Worm (Caenorhabditis elegans) whole organism, L3 larva: ENCODE data around the gene oatr-1.
A peak's percentile ranks its signal among the peaks of the same experiment; 100 is the strongest.

Experiments used
- R02D3.7 ChIP-seq: fragments of 150-350 bp; optimal IDR thresholded peaks from 2 replicates; lab custom pipeline; 2014; ENCODE audit warnings: missing biosample characterization, missing genetic modification characterization
- aly-2 ChIP-seq: fragments of 150-350 bp; optimal IDR thresholded peaks from 2 replicates; lab custom pipeline; 2014; ENCODE audit warnings: missing biosample characterization, missing genetic modification characterization
- ceh-16 ChIP-seq: sonication (generic microtip); optimal IDR thresholded peaks from 2 replicates; lab custom pipeline; 2017; ENCODE audit warnings: missing biosample characterization, missing genetic modification characterization
- ceh-28 ChIP-seq: fragments of 150-350 bp; optimal IDR thresholded peaks from 2 replicates; lab custom pipeline; 2014; ENCODE audit warnings: missing biosample characterization, missing genetic modification reagents, missing genetic modification characterization
- ceh-82 ChIP-seq: fragments of 150-350 bp; optimal IDR thresholded peaks from 2 replicates; lab custom pipeline; 2014; ENCODE audit warnings: missing biosample characterization, missing genetic modification characterization
- ceh-9 ChIP-seq: sonication (generic microtip); optimal IDR thresholded peaks from 2 replicates; lab custom pipeline; 2018; ENCODE audit warnings: missing biosample characterization, missing genetic modification characterization
- daf-12 ChIP-seq: fragments of 150-350 bp; optimal IDR thresholded peaks from 2 replicates; lab custom pipeline; 2014; ENCODE audit warnings: missing biosample characterization, missing genetic modification reagents, missing genetic modification characterization
- egl-5 ChIP-seq: fragments of 150-350 bp; optimal IDR thresholded peaks from 2 replicates; lab custom pipeline; 2017; ENCODE audit warnings: missing biosample characterization, missing genetic modification reagents, missing genetic modification characterization, inconsistent platforms
- elt-2 ChIP-seq: sonication (generic microtip); optimal IDR thresholded peaks from 2 replicates; lab custom pipeline; 2016; ENCODE audit warnings: missing genetic modification reagents, mild to moderate bottlenecking, missing genetic modification characterization, missing compliant biosample characterization
- eor-1 ChIP-seq, 2 experiments: fragments of 150-350 bp; optimal IDR thresholded peaks; 2 replicates each; lab custom pipeline; 2014 to 2018; ENCODE audit warnings: missing biosample characterization in 2 of 2, missing genetic modification characterization in 2 of 2
- fkh-10 ChIP-seq: sonication (generic microtip); optimal IDR thresholded peaks from 2 replicates; lab custom pipeline; 2017; ENCODE audit warnings: missing biosample characterization, missing genetic modification reagents, missing genetic modification characterization
- fos-1 ChIP-seq: fragments of 150-350 bp; optimal IDR thresholded peaks from 2 replicates; lab custom pipeline; 2014; ENCODE audit warnings: missing biosample characterization, missing genetic modification characterization
- hmg-11 ChIP-seq: sonication (generic microtip); optimal IDR thresholded peaks from 2 replicates; lab custom pipeline; 2016; ENCODE audit warnings: missing genetic modification characterization, missing compliant biosample characterization
- lin-15B ChIP-seq: fragments of 150-350 bp; optimal IDR thresholded peaks from 2 replicates; lab custom pipeline; 2014; ENCODE audit warnings: missing biosample characterization, missing genetic modification characterization
- lin-39 ChIP-seq: fragments of 150-350 bp; optimal IDR thresholded peaks from 2 replicates; lab custom pipeline; 2018; ENCODE audit warnings: missing biosample characterization, missing genetic modification reagents, missing genetic modification characterization
- lsy-12 ChIP-seq: sonication (generic microtip); optimal IDR thresholded peaks from 2 replicates; lab custom pipeline; 2016; ENCODE audit warnings: mild to moderate bottlenecking, missing genetic modification characterization, missing compliant biosample characterization
- mml-1 ChIP-seq: fragments of 150-350 bp; sonication (generic microtip); optimal IDR thresholded peaks from 3 replicates; lab custom pipeline; 2014; ENCODE audit warnings: missing biosample characterization, missing genetic modification characterization
- nfya-1 ChIP-seq: sonication (generic microtip); optimal IDR thresholded peaks from 2 replicates; lab custom pipeline; 2017; ENCODE audit warnings: missing genetic modification characterization, mild to moderate bottlenecking, missing compliant biosample characterization, antibody characterized with exemption, moderate library complexity; ENCODE audit not compliant: insufficient read depth
- nhr-11 ChIP-seq: fragments of 150-350 bp; optimal IDR thresholded peaks from 2 replicates; lab custom pipeline; 2014; ENCODE audit warnings: missing biosample characterization, missing genetic modification characterization
- nhr-12 ChIP-seq: fragments of 150-350 bp; optimal IDR thresholded peaks from 2 replicates; lab custom pipeline; 2014; ENCODE audit warnings: missing biosample characterization, missing genetic modification characterization
- nhr-23 ChIP-seq: fragments of 150-350 bp; optimal IDR thresholded peaks from 2 replicates; lab custom pipeline; 2014; ENCODE audit warnings: missing biosample characterization, missing genetic modification reagents, missing genetic modification characterization
- nhr-237 ChIP-seq: fragments of 150-350 bp; optimal IDR thresholded peaks from 2 replicates; lab custom pipeline; 2014; ENCODE audit warnings: missing biosample characterization, missing genetic modification characterization
- nhr-25 ChIP-seq: sonication (generic microtip); optimal IDR thresholded peaks from 2 replicates; lab custom pipeline; 2017; ENCODE audit warnings: missing biosample characterization, missing genetic modification characterization
- nhr-43 ChIP-seq: sonication (generic microtip); optimal IDR thresholded peaks from 2 replicates; lab custom pipeline; 2016; ENCODE audit warnings: mild to moderate bottlenecking, missing genetic modification characterization, missing compliant biosample characterization; ENCODE audit not compliant: poor library complexity, severe bottlenecking
- nhr-67 ChIP-seq: fragments of 150-350 bp; optimal IDR thresholded peaks from 2 replicates; lab custom pipeline; 2014; ENCODE audit warnings: missing biosample characterization, missing genetic modification characterization
- nhr-76 ChIP-seq: fragments of 150-350 bp; sonication (generic microtip); optimal IDR thresholded peaks from 5 replicates; lab custom pipeline; 2014; ENCODE audit warnings: missing biosample characterization, missing genetic modification characterization
- nhr-77 ChIP-seq: fragments of 150-350 bp; optimal IDR thresholded peaks from 2 replicates; lab custom pipeline; 2014; ENCODE audit warnings: missing biosample characterization, missing genetic modification characterization
- pha-4 ChIP-seq: fragments of 150-350 bp; optimal IDR thresholded peaks from 2 replicates; lab custom pipeline; 2014; ENCODE audit warnings: missing biosample characterization, missing genetic modification reagents, missing genetic modification characterization
- pqm-1 ChIP-seq: fragments of 150-350 bp; optimal IDR thresholded peaks from 2 replicates; lab custom pipeline; 2017; ENCODE audit warnings: missing biosample characterization, missing genetic modification characterization, inconsistent platforms
- skn-1 ChIP-seq: fragments of 150-350 bp; optimal IDR thresholded peaks from 2 replicates; lab custom pipeline; 2014; ENCODE audit warnings: missing biosample characterization, missing genetic modification characterization
- snpc-4 ChIP-seq: fragments of 150-350 bp; optimal IDR thresholded peaks from 2 replicates; lab custom pipeline; 2014; ENCODE audit warnings: missing biosample characterization, missing genetic modification characterization
- tbx-2 ChIP-seq: sonication (generic microtip); optimal IDR thresholded peaks from 2 replicates; lab custom pipeline; 2016; ENCODE audit warnings: mild to moderate bottlenecking, missing genetic modification characterization, missing compliant biosample characterization
- unc-39 ChIP-seq: sonication (generic microtip); optimal IDR thresholded peaks from 4 replicates; lab custom pipeline; 2017; ENCODE audit warnings: missing biosample characterization, missing genetic modification characterization
- unc-62 ChIP-seq: fragments of 150-350 bp; sonication (generic microtip); optimal IDR thresholded peaks from 4 replicates; lab custom pipeline; 2014; ENCODE audit warnings: missing biosample characterization, missing genetic modification reagents, missing genetic modification characterization
- ztf-11 ChIP-seq: fragments of 150-350 bp; optimal IDR thresholded peaks from 2 replicates; lab custom pipeline; 2014; ENCODE audit warnings: missing biosample characterization, missing genetic modification characterization
- ztf-4 ChIP-seq: fragments of 150-350 bp; optimal IDR thresholded peaks from 2 replicates; lab custom pipeline; 2014; ENCODE audit warnings: missing biosample characterization, missing genetic modification characterization

Gene oatr-1

ce11 chrIII:6374947-6375415 is 21.0 kb downstream of the oatr-1 start, which contains the start of the genes rps-13 and nfx-1:
Gene rps-13 (minus strand): TSS chrIII:6374997.
Gene nfx-1 (plus strand): TSS chrIII:6375379.
- TF ChIP-seq tbx-2 (no peak), nhr-76 (tag; lab: Kevin White, UChicago) (no peak), nfya-1 (peak; percentile 97), R02D3.7 (peak; percentile 43), daf-12 (tag; lab: Kevin White, UChicago) (no peak), nhr-12 (tag; lab: Kevin White, UChicago) (no peak), hmg-11 (tag; lab: Kevin White, UChicago) (peak; percentile 52), pqm-1 (tag; lab: Kevin White, UChicago) (peak; percentile 34), ztf-11 (tag; lab: Kevin White, UChicago) (no peak), lsy-12 (tag; lab: Kevin White, UChicago) (no peak), lin-39 (tag; lab: Kevin White, UChicago) (peak; percentile 84), nhr-25 (peak; percentile 82), nhr-67 (no peak), ztf-4 (tag; lab: Kevin White, UChicago) (no peak), nhr-43 (peak; percentile 78), skn-1 (peak; percentile 73), lin-15B (tag; lab: Kevin White, UChicago) (peak; percentile 83), fkh-10 (GFP tag; lab: Kevin White, UChicago) (no peak), egl-5 (tag; lab: Kevin White, UChicago) (peak; percentile 58), pha-4 (peak; percentile 94), ceh-9 (tag; lab: Kevin White, UChicago) (no peak), nhr-23 (tag; lab: Kevin White, UChicago) (peak; percentile 92), nhr-77 (no peak), ceh-28 (peak; percentile 50), ceh-16 (tag; lab: Kevin White, UChicago) (no peak), unc-39 (tag; lab: Kevin White, UChicago) (no peak), nhr-11 (tag; lab: Kevin White, UChicago) (peak; percentile 40), nhr-237 (tag; lab: Kevin White, UChicago) (no peak), elt-2 (tag; lab: Kevin White, UChicago) (peak; percentile 51)

ce11 chrIII:6373850-6374474 is 22.0 kb downstream of the oatr-1 start:
- no peak for TF ChIP-seq tbx-2
- TF ChIP-seq ceh-28 = no peak
- TF ChIP-seq lsy-12 (tag; lab: Kevin White, UChicago) = no peak
- TF ChIP-seq nhr-11 (tag; lab: Kevin White, UChicago) = no peak
- TF ChIP-seq nhr-77 = no peak
- peak; percentile 8 for TF ChIP-seq elt-2 (tag; lab: Kevin White, UChicago)
- TF ChIP-seq eor-1 (tag; optimal IDR thresholded peaks at IDR 0.05; lab: Kevin White, UChicago) = no peak

- TF ChIP-seq pha-4 (no peak), nhr-76 (tag; lab: Kevin White, UChicago) (no peak), ceh-9 (tag; lab: Kevin White, UChicago) (no peak), R02D3.7 (no peak), mml-1 (tag; lab: Kevin White, UChicago) (no peak), skn-1 (no peak), nhr-11 (tag; lab: Kevin White, UChicago) (no peak), egl-5 (tag; lab: Kevin White, UChicago) (no peak)
These were observed 27.5 kb downstream of the oatr-1 start for ce11 chrIII:6368524-6368923.

ce11 chrIII:6367712-6368111 is 28.3 kb downstream of the oatr-1 start, which contains the start of the genes C56G2.15 and thoc-2:
Gene C56G2.15 (minus strand): TSS chrIII:6367899.
Gene thoc-2 (plus strand): TSS chrIII:6368042.
- peak; percentile 10 for TF ChIP-seq lin-39 (tag; lab: Kevin White, UChicago)
- no peak for TF ChIP-seq nhr-67
- peak; percentile 4 for TF ChIP-seq nfya-1
- TF ChIP-seq nhr-23 (tag; lab: Kevin White, UChicago) = no peak
- TF ChIP-seq aly-2 (tag; lab: Kevin White, UChicago) = no peak
- no peak for TF ChIP-seq hmg-11 (tag; lab: Kevin White, UChicago)
- TF ChIP-seq pha-4 = peak; percentile 30
- TF ChIP-seq nhr-237 (tag; lab: Kevin White, UChicago) = no peak
- no peak for TF ChIP-seq fos-1 (tag; lab: Kevin White, UChicago)
- peak; percentile 14 for TF ChIP-seq snpc-4 (tag; lab: Kevin White, UChicago)
- no peak for TF ChIP-seq ceh-28
- no peak for TF ChIP-seq ceh-82 (tag; lab: Kevin White, UChicago)
- no peak for TF ChIP-seq unc-62
- no peak for TF ChIP-seq mml-1 (tag; lab: Kevin White, UChicago)
- TF ChIP-seq, all 47 proteins: peak for 4
